Worm (Caenorhabditis elegans) whole organism, young adult: ENCODE data around the gene T01D1.4.
A peak's percentile ranks its signal among the peaks of the same experiment; 100 is the strongest.

Experiments
- B0261.1 ChIP-seq: sonication (generic microtip); optimal IDR thresholded peaks from 2 replicates; lab custom pipeline; 2016; ENCODE audit warnings: mild to moderate bottlenecking, missing genetic modification characterization, moderate library complexity, missing compliant biosample characterization
- D2030.7 ChIP-seq: fragments of 200-800 bp; sonication (Bioruptor generic); IDR thresholded peaks from 2 replicates; pipeline ENCODE4 v1.3.6; 2022; ENCODE audit warnings: missing genetic modification reagents, missing genetic modification characterization, missing compliant biosample characterization
- F10E7.11 ChIP-seq: sonication (generic microtip); optimal IDR thresholded peaks from 2 replicates; lab custom pipeline; 2017; ENCODE audit warnings: mild to moderate bottlenecking, missing genetic modification characterization, moderate library complexity, missing compliant biosample characterization
- F23B12.7 ChIP-seq: sonication (generic microtip); optimal IDR thresholded peaks from 2 replicates; lab custom pipeline; 2017; ENCODE audit warnings: missing genetic modification characterization, mild to moderate bottlenecking, missing compliant biosample characterization, antibody characterized with exemption, moderate library complexity; ENCODE audit not compliant: insufficient read depth
- F52B5.7 ChIP-seq: sonication (generic microtip); optimal IDR thresholded peaks from 2 replicates; lab custom pipeline; 2016; ENCODE audit warnings: mild to moderate bottlenecking, missing genetic modification characterization, missing compliant biosample characterization
- F57C9.4 ChIP-seq: sonication (generic microtip); optimal IDR thresholded peaks from 2 replicates; lab custom pipeline; 2017; ENCODE audit warnings: mild to moderate bottlenecking, missing genetic modification characterization, missing compliant biosample characterization
- K11D2.4 ChIP-seq: fragments of 200-800 bp; sonication (Bioruptor generic); IDR thresholded peaks from 2 replicates; pipeline ENCODE4 v1.3.6; 2022; ENCODE audit warnings: missing genetic modification reagents, missing genetic modification characterization, missing compliant biosample characterization
- T07F8.4 ChIP-seq: sonication (generic microtip); optimal IDR thresholded peaks from 2 replicates; lab custom pipeline; 2016; ENCODE audit warnings: mild to moderate bottlenecking, missing genetic modification characterization, moderate library complexity, missing compliant biosample characterization
- Y56A3A.18 ChIP-seq: fragments of 200-800 bp; sonication (Bioruptor generic); IDR thresholded peaks from 2 replicates; pipeline ENCODE4 v1.3.6; 2022; ENCODE audit warnings: missing genetic modification reagents, missing genetic modification characterization, missing compliant biosample characterization
- Y95B8A.8 ChIP-seq: fragments of 200-800 bp; sonication (Bioruptor generic); IDR thresholded peaks from 2 replicates; pipeline ENCODE4 v1.3.6; 2022; ENCODE audit warnings: missing genetic modification reagents, missing genetic modification characterization, missing compliant biosample characterization
- aptf-3 ChIP-seq: fragments of 200-800 bp; sonication (Bioruptor generic); IDR thresholded peaks from 2 replicates; pipeline ENCODE4 v1.3.6; 2022; ENCODE audit warnings: missing genetic modification characterization, missing compliant biosample characterization
- ccch-3 ChIP-seq: fragments of 200-800 bp; sonication (Bioruptor generic); optimal IDR thresholded peaks from 2 replicates; lab custom pipeline; 2018; ENCODE audit warnings: mild to moderate bottlenecking, missing genetic modification characterization, missing compliant biosample characterization
- cebp-1 ChIP-seq, 2 experiments: fragments of 200-800 bp in 1 of 2; sonication (Bioruptor generic) in 1 of 2; sonication (generic microtip) in 1 of 2; IDR thresholded peaks in 1 of 2; optimal IDR thresholded peaks in 1 of 2; 2 replicates each; pipeline versions ENCODE4 v1.3.6 to Lab custom; 2017 to 2022; ENCODE audit warnings: missing compliant biosample characterization in 2 of 2, missing genetic modification characterization in 2 of 2, mild to moderate bottlenecking in 1 of 2, missing genetic modification reagents in 1 of 2, moderate library complexity in 1 of 2
- ceh-100 ChIP-seq: fragments of 200-800 bp; sonication (Bioruptor generic); IDR thresholded peaks from 2 replicates; pipeline ENCODE4 v1.3.6; 2022; ENCODE audit warnings: missing genetic modification reagents, missing genetic modification characterization, missing compliant biosample characterization
- ceh-27 ChIP-seq: fragments of 200-800 bp; sonication (Bioruptor generic); optimal IDR thresholded peaks from 2 replicates; lab custom pipeline; 2018; ENCODE audit warnings: mild to moderate bottlenecking, missing genetic modification characterization, moderate library complexity, missing compliant biosample characterization
- ceh-40 ChIP-seq: fragments of 200-800 bp; sonication (Bioruptor generic); IDR thresholded peaks from 2 replicates; pipeline ENCODE4 v1.3.6; 2022; ENCODE audit warnings: missing genetic modification characterization, missing compliant biosample characterization
- ceh-58 ChIP-seq: fragments of 200-800 bp; sonication (Bioruptor generic); IDR thresholded peaks from 2 replicates; pipeline ENCODE4 v1.3.6; 2022; ENCODE audit warnings: missing genetic modification characterization, missing compliant biosample characterization
- die-1 ChIP-seq: sonication (generic microtip); optimal IDR thresholded peaks from 2 replicates; lab custom pipeline; 2016; ENCODE audit warnings: missing genotype, mild to moderate bottlenecking, missing genetic modification characterization, missing compliant biosample characterization
- dpff-1 ChIP-seq: sonication (generic microtip); optimal IDR thresholded peaks from 2 replicates; lab custom pipeline; 2017; ENCODE audit warnings: mild to moderate bottlenecking, missing genetic modification characterization, missing compliant biosample characterization
- efl-1 ChIP-seq: fragments of 150-350 bp; optimal IDR thresholded peaks from 2 replicates; lab custom pipeline; 2014; ENCODE audit warnings: missing biosample characterization, missing genetic modification reagents, missing genetic modification characterization
- egl-18 ChIP-seq: fragments of 200-800 bp; sonication (Bioruptor generic); IDR thresholded peaks from 2 replicates; pipeline ENCODE4 v1.3.6; 2022; ENCODE audit warnings: missing genetic modification reagents, missing genetic modification characterization, missing compliant biosample characterization
- egrh-3 ChIP-seq: fragments of 200-800 bp; sonication (Bioruptor generic); IDR thresholded peaks from 2 replicates; pipeline ENCODE4 v1.3.6; 2022; ENCODE audit warnings: missing genetic modification reagents, missing genetic modification characterization, missing compliant biosample characterization
- ets-4 ChIP-seq: fragments of 200-800 bp; sonication (Bioruptor generic); optimal IDR thresholded peaks from 2 replicates; lab custom pipeline; 2018; ENCODE audit warnings: mild to moderate bottlenecking, missing genetic modification characterization, missing compliant biosample characterization
- gei-17 ChIP-seq: fragments of 200-800 bp; sonication (Bioruptor generic); optimal IDR thresholded peaks from 2 replicates; lab custom pipeline; 2018; ENCODE audit warnings: mild to moderate bottlenecking, missing genetic modification characterization, missing compliant biosample characterization
- hlh-26 ChIP-seq: fragments of 200-800 bp; sonication (Bioruptor generic); conservative IDR thresholded peaks from 2 replicates; pipeline ENCODE4 v1.3.6; 2022; ENCODE audit warnings: missing genetic modification reagents, missing genetic modification characterization, missing compliant biosample characterization
- hmg-1.2 ChIP-seq: fragments of 200-800 bp; sonication (Bioruptor generic); IDR thresholded peaks from 2 replicates; pipeline ENCODE4 v1.3.6; 2022; ENCODE audit warnings: missing genetic modification reagents, missing genetic modification characterization, missing compliant biosample characterization
- hrde-1 ChIP-seq: sonication (generic microtip); optimal IDR thresholded peaks from 2 replicates; lab custom pipeline; 2016; ENCODE audit warnings: missing genetic modification characterization, mild to moderate bottlenecking, missing compliant biosample characterization, moderate library complexity, missing genotype, missing genetic modification reagents, borderline replicate concordance
- let-526 ChIP-seq: fragments of 200-800 bp; sonication (Bioruptor generic); IDR thresholded peaks from 2 replicates; pipeline ENCODE4 v1.3.6; 2022; ENCODE audit warnings: missing genetic modification reagents, missing genetic modification characterization, missing compliant biosample characterization
- lin-40 ChIP-seq: sonication (generic microtip); optimal IDR thresholded peaks from 2 replicates; lab custom pipeline; 2016; ENCODE audit warnings: missing genetic modification characterization, mild to moderate bottlenecking, missing compliant biosample characterization, missing genotype, missing genetic modification reagents
- lin-54 ChIP-seq: fragments of 200-800 bp; sonication (Bioruptor generic); optimal IDR thresholded peaks from 2 replicates; lab custom pipeline; 2018; ENCODE audit warnings: mild to moderate bottlenecking, missing genetic modification characterization, missing compliant biosample characterization
- lsy-27 ChIP-seq: sonication (generic microtip); optimal IDR thresholded peaks from 2 replicates; lab custom pipeline; 2017; ENCODE audit warnings: missing genetic modification characterization, mild to moderate bottlenecking, missing compliant biosample characterization, antibody characterized with exemption, missing genotype, borderline replicate concordance; ENCODE audit not compliant: insufficient read depth
- mel-28 ChIP-seq: sonication (generic microtip); optimal IDR thresholded peaks from 2 replicates; lab custom pipeline; 2016; ENCODE audit warnings: borderline replicate concordance, mild to moderate bottlenecking, missing genetic modification characterization, missing compliant biosample characterization
- nfya-1 ChIP-seq: sonication (generic microtip); optimal IDR thresholded peaks from 2 replicates; lab custom pipeline; 2017; ENCODE audit warnings: antibody characterized with exemption, missing compliant biosample characterization, missing genetic modification characterization, borderline replicate concordance; ENCODE audit not compliant: insufficient read depth
- nhr-90 ChIP-seq: sonication (generic microtip); optimal IDR thresholded peaks from 2 replicates; lab custom pipeline; 2016; ENCODE audit warnings: missing genotype, mild to moderate bottlenecking, missing genetic modification characterization, missing compliant biosample characterization
- rec-8 ChIP-seq, 2 experiments: sonication (generic microtip); optimal IDR thresholded peaks; 2 replicates each; lab custom pipeline; 2016; ENCODE audit warnings: mild to moderate bottlenecking in 2 of 2, missing genetic modification characterization in 2 of 2, missing genetic modification reagents in 2 of 2, missing genotype in 2 of 2, missing biosample characterization in 1 of 2, missing compliant biosample characterization in 1 of 2, moderate library complexity in 1 of 2
- snpc-3.4 ChIP-seq: sonication (generic microtip); optimal IDR thresholded peaks from 2 replicates; lab custom pipeline; 2017; ENCODE audit warnings: missing genetic modification characterization, mild to moderate bottlenecking, missing compliant biosample characterization, antibody characterized with exemption, moderate library complexity, missing genotype, missing genetic modification reagents
- xnd-1 ChIP-seq: sonication (generic microtip); optimal IDR thresholded peaks from 2 replicates; lab custom pipeline; 2016; ENCODE audit warnings: missing genotype, missing genetic modification reagents, missing genetic modification characterization, missing compliant biosample characterization
- zfh-2 ChIP-seq: fragments of 200-800 bp; sonication (Bioruptor generic); conservative IDR thresholded peaks from 2 replicates; pipeline ENCODE4 v1.3.6; 2022; ENCODE audit warnings: missing genetic modification reagents, missing genetic modification characterization, missing compliant biosample characterization
- ztf-22 ChIP-seq: fragments of 200-800 bp; sonication (Bioruptor generic); optimal IDR thresholded peaks from 2 replicates; lab custom pipeline; 2018; ENCODE audit warnings: mild to moderate bottlenecking, missing genetic modification characterization, moderate library complexity, missing compliant biosample characterization
- ztf-25 ChIP-seq: fragments of 200-800 bp; sonication (Bioruptor generic); IDR thresholded peaks from 2 replicates; pipeline ENCODE4 v1.3.6; 2022; ENCODE audit warnings: missing genetic modification reagents, missing genetic modification characterization, missing compliant biosample characterization
- ztf-28 ChIP-seq: fragments of 200-800 bp; sonication (Bioruptor generic); IDR thresholded peaks from 2 replicates; pipeline ENCODE4 v1.3.6; 2022; ENCODE audit warnings: missing genetic modification reagents, missing genetic modification characterization, missing compliant biosample characterization
- ztf-3 ChIP-seq: fragments of 200-800 bp; sonication (Bioruptor generic); optimal IDR thresholded peaks from 2 replicates; lab custom pipeline; 2018; ENCODE audit warnings: mild to moderate bottlenecking, missing genetic modification characterization, missing compliant biosample characterization

The T01D1.4 gene

ce11 chrII:219846-220503 lies 41.1 kb upstream of the T01D1.4 start:
- no peak for TF ChIP-seq die-1 (tag; lab: Kevin White, UChicago)
- TF ChIP-seq F57C9.4 = no peak
- peak; percentile 44; the same call in 1 of the 2 replicates for TF ChIP-seq zfh-2 (GFP tag; lab: Robert Waterston, UW)
- TF ChIP-seq, all 124 proteins: peak for 1

ce11 chrII:217308-217707 lies 38.4 kb upstream of the T01D1.4 start:
- no peak for TF ChIP-seq egl-18
- TF ChIP-seq nfya-1 (tag; lab: Kevin White, UChicago) = no peak
- no peak for TF ChIP-seq F10E7.11 (tag; lab: Kevin White, UChicago)
- TF ChIP-seq F57C9.4 = no peak
- no peak for TF ChIP-seq Y95B8A.8 (GFP tag; lab: Robert Waterston, UW)
- TF ChIP-seq xnd-1 (tag; lab: Kevin White, UChicago) = no peak
- no peak for TF ChIP-seq ztf-25 (GFP tag; lab: Robert Waterston, UW)
- TF ChIP-seq egrh-3 = no peak
- no peak for TF ChIP-seq D2030.7 (GFP tag; lab: Robert Waterston, UW)
- no peak for TF ChIP-seq hlh-26 (GFP tag; lab: Robert Waterston, UW)
- TF ChIP-seq ceh-27 (GFP tag; lab: Kevin White, UChicago) = no peak
- TF ChIP-seq K11D2.4 (GFP tag; lab: Robert Waterston, UW) = no peak
- TF ChIP-seq ceh-40 (GFP tag; lab: Robert Waterston, UW) = no peak
- TF ChIP-seq F52B5.7 (tag; lab: Kevin White, UChicago) = no peak
- no peak for TF ChIP-seq ccch-3 (GFP tag; lab: Kevin White, UChicago)

- TF ChIP-seq ztf-28 (GFP tag; lab: Robert Waterston, UW) (no peak), aptf-3 (GFP tag; lab: Robert Waterston, UW) (no peak), lin-54 (peak; percentile 99), ceh-100 (GFP tag; lab: Robert Waterston, UW) (peak; percentile 79), let-526 (GFP tag; lab: Robert Waterston, UW) (no peak), dpff-1 (tag; lab: Kevin White, UChicago) (peak; percentile 63), mel-28 (tag; lab: Kevin White, UChicago) (no peak), zfh-2 (GFP tag; lab: Robert Waterston, UW) (no peak), F23B12.7 (peak; percentile 93), Y56A3A.18 (peak; percentile 74; the same call in 1 of the 2 replicates), ztf-3 (GFP tag; lab: Kevin White, UChicago) (no peak), die-1 (tag; lab: Kevin White, UChicago) (peak; percentile 19), egl-18 (0 out of 2 replicates have a peak, but pooled peaks have one; percentile 19), rec-8 (tag; optimal IDR thresholded peaks at IDR 0.05; lab: Kevin White, UChicago) (peak in 1 of 2 experiments; percentile 40), cebp-1 (GFP tag; IDR thresholded peaks at IDR 0.05; lab: Robert Waterston, UW) (peak; percentile 28; the same call in 1 of the 2 replicates), cebp-1 (tag; optimal IDR thresholded peaks at IDR 0.05; lab: Kevin White, UChicago) (peak; percentile 84), ceh-58 (GFP tag; lab: Robert Waterston, UW) (0 out of 2 replicates have a peak, but pooled peaks have one; percentile 4), hmg-1.2 (GFP tag; lab: Robert Waterston, UW) (peak; percentile 60), efl-1 (GFP tag; lab: Kevin White, UChicago) (peak; percentile 93), nhr-90 (no peak), lsy-27 (tag; lab: Kevin White, UChicago) (no peak), T07F8.4 (tag; lab: Kevin White, UChicago) (no peak), ceh-27 (GFP tag; lab: Kevin White, UChicago) (peak; percentile 76), ztf-22 (GFP tag; lab: Kevin White, UChicago) (no peak), ets-4 (GFP tag; lab: Kevin White, UChicago) (no peak), hrde-1 (tag; lab: Kevin White, UChicago) (peak; percentile 50), gei-17 (peak; percentile 73), lin-40 (tag; lab: Kevin White, UChicago) (peak; percentile 93), B0261.1 (no peak), snpc-3.4 (tag; lab: Kevin White, UChicago) (peak; percentile 57)
These were observed 37.7 kb upstream of the T01D1.4 start, which contains the start of gene F48A11.4 for ce11 chrII:216598-216997. TSS of gene F48A11.4 (minus strand) at chrII:216621.
